Worm (Caenorhabditis elegans) whole organism, L4 larva: ENCODE measurements around the gene B0416.3.

Source experiments
- F49E8.2 ChIP-seq: sonication (generic microtip); optimal IDR thresholded peaks from 2 replicates; lab custom pipeline; 2016; ENCODE audit warnings: missing compliant biosample characterization, mild to moderate bottlenecking, missing genetic modification characterization, borderline replicate concordance
- T20F7.1 ChIP-seq: fragments of 200-800 bp; sonication (Bioruptor generic); optimal IDR thresholded peaks from 2 replicates; lab custom pipeline; 2018; ENCODE audit warnings: mild to moderate bottlenecking, missing genetic modification characterization, missing compliant biosample characterization
- T26A8.4 ChIP-seq: fragments of 200-800 bp; sonication (Bioruptor generic); IDR thresholded peaks from 2 replicates; pipeline ENCODE4 v1.3.6; 2022; ENCODE audit warnings: missing genetic modification characterization, missing compliant biosample characterization
- aly-2 ChIP-seq: sonication (generic microtip); optimal IDR thresholded peaks from 2 replicates; lab custom pipeline; 2018; ENCODE audit warnings: missing biosample characterization, missing genetic modification characterization
- ama-1 ChIP-seq: fragments of 150-350 bp; optimal IDR thresholded peaks from 2 replicates; lab custom pipeline; 2014; ENCODE audit warnings: inconsistent platforms, mixed read lengths
- attf-4 ChIP-seq: sonication (generic microtip); optimal IDR thresholded peaks from 3 replicates; lab custom pipeline; 2017; ENCODE audit warnings: missing biosample characterization, missing genetic modification characterization
- ceh-20 ChIP-seq: fragments of 200-800 bp; sonication (Bioruptor generic); IDR thresholded peaks from 2 replicates; pipeline ENCODE4 v1.3.6; 2022; ENCODE audit warnings: missing genetic modification reagents, missing genetic modification characterization, missing compliant biosample characterization
- daf-16 ChIP-seq, 3 experiments: sonication (generic microtip); optimal IDR thresholded peaks; 2 replicates each; lab custom pipeline; 2016 to 2017; ENCODE audit warnings: missing genetic modification characterization in 3 of 3, missing genetic modification reagents in 3 of 3, mild to moderate bottlenecking in 2 of 3, missing compliant biosample characterization in 2 of 3, missing biosample characterization in 1 of 3, moderate library complexity in 1 of 3
- dmd-6 ChIP-seq: fragments of 200-800 bp; sonication (Bioruptor generic); IDR thresholded peaks from 2 replicates; pipeline ENCODE4 v1.3.6; 2022; ENCODE audit warnings: missing genetic modification reagents, missing genetic modification characterization, missing compliant biosample characterization
- dve-1 ChIP-seq: sonication (generic microtip); optimal IDR thresholded peaks from 2 replicates; lab custom pipeline; 2017; ENCODE audit warnings: antibody characterized with exemption, mild to moderate bottlenecking, missing genetic modification characterization, missing compliant biosample characterization; ENCODE audit not compliant: insufficient read depth
- fos-1 ChIP-seq: fragments of 150-350 bp; optimal IDR thresholded peaks from 2 replicates; lab custom pipeline; 2014; ENCODE audit warnings: missing biosample characterization, missing genetic modification characterization
- gei-8 ChIP-seq: fragments of 200-800 bp; sonication (Bioruptor generic); optimal IDR thresholded peaks from 2 replicates; lab custom pipeline; 2018; ENCODE audit warnings: mild to moderate bottlenecking, missing genetic modification characterization, missing compliant biosample characterization
- hlh-11 ChIP-seq: fragments of 200-800 bp; sonication (Bioruptor generic); optimal IDR thresholded peaks from 2 replicates; lab custom pipeline; 2018; ENCODE audit warnings: mild to moderate bottlenecking, missing genetic modification characterization, missing compliant biosample characterization
- hlh-30 ChIP-seq: sonication (generic microtip); optimal IDR thresholded peaks from 2 replicates; lab custom pipeline; 2017; ENCODE audit warnings: antibody characterized with exemption, mild to moderate bottlenecking, missing genetic modification characterization, missing compliant biosample characterization; ENCODE audit not compliant: insufficient read depth
- jun-1 ChIP-seq: fragments of 150-350 bp; optimal IDR thresholded peaks from 2 replicates; lab custom pipeline; 2014; ENCODE audit warnings: missing biosample characterization, missing genetic modification reagents, missing genetic modification characterization
- lim-7 ChIP-seq: fragments of 200-800 bp; sonication (Bioruptor generic); IDR thresholded peaks from 2 replicates; pipeline ENCODE4 v1.3.6; 2022; ENCODE audit warnings: missing genetic modification characterization, missing compliant biosample characterization
- lin-1 ChIP-seq: fragments of 200-800 bp; sonication (Bioruptor generic); IDR thresholded peaks from 2 replicates; pipeline ENCODE4 v1.3.6; 2022; ENCODE audit warnings: missing genetic modification reagents, missing genetic modification characterization, missing compliant biosample characterization
- lin-13 ChIP-seq: fragments of 150-350 bp; optimal IDR thresholded peaks from 2 replicates; lab custom pipeline; 2014; ENCODE audit warnings: missing biosample characterization, missing genetic modification reagents, missing genetic modification characterization
- lin-38 ChIP-seq: fragments of 200-800 bp; sonication (Bioruptor generic); IDR thresholded peaks from 2 replicates; pipeline ENCODE4 v1.3.6; 2022; ENCODE audit warnings: missing genetic modification reagents, missing genetic modification characterization, missing compliant biosample characterization
- lsy-2 ChIP-seq, 2 experiments: fragments of 150-350 bp in 1 of 2; sonication (generic microtip) in 1 of 2; optimal IDR thresholded peaks; 2 replicates each; lab custom pipeline; 2014 to 2017; ENCODE audit warnings: missing biosample characterization in 2 of 2, missing genetic modification characterization in 2 of 2
- madf-5 ChIP-seq, 2 experiments: fragments of 200-800 bp; sonication (Bioruptor generic); IDR thresholded peaks; 2 replicates each; pipeline ENCODE4 v1.3.6; 2022; ENCODE audit warnings: missing compliant biosample characterization in 2 of 2, missing genetic modification characterization in 2 of 2
- madf-9 ChIP-seq: fragments of 200-800 bp; sonication (Bioruptor generic); conservative IDR thresholded peaks from 2 replicates; pipeline ENCODE4 v1.3.6; 2022; ENCODE audit warnings: missing genetic modification reagents, missing genetic modification characterization, missing compliant biosample characterization
- mdl-1 ChIP-seq, 2 experiments: fragments of 150-350 bp in 1 of 2; sonication (generic microtip) in 1 of 2; optimal IDR thresholded peaks; 2 replicates each; lab custom pipeline; 2014 to 2017; ENCODE audit warnings: missing biosample characterization in 2 of 2, missing genetic modification characterization in 2 of 2
- mdt-29 ChIP-seq: fragments of 200-800 bp; sonication (Bioruptor generic); IDR thresholded peaks from 2 replicates; pipeline ENCODE4 v1.3.6; 2022; ENCODE audit warnings: missing genetic modification reagents, missing genetic modification characterization, missing compliant biosample characterization
- mep-1 ChIP-seq: fragments of 150-350 bp; sonication (generic microtip); optimal IDR thresholded peaks from 3 replicates; lab custom pipeline; 2014; ENCODE audit warnings: missing biosample characterization, missing genetic modification characterization
- mes-2 ChIP-seq: sonication (generic microtip); optimal IDR thresholded peaks from 2 replicates; lab custom pipeline; 2016; ENCODE audit warnings: missing genotype, mild to moderate bottlenecking, missing genetic modification characterization, missing compliant biosample characterization; ENCODE audit not compliant: poor library complexity, severe bottlenecking
- mxl-2 ChIP-seq: fragments of 200-800 bp; sonication (Bioruptor generic); conservative IDR thresholded peaks from 2 replicates; pipeline ENCODE4 v1.3.6; 2022; ENCODE audit warnings: missing genetic modification reagents, missing genetic modification characterization, missing compliant biosample characterization
- mxl-3 ChIP-seq: fragments of 200-800 bp; sonication (Bioruptor generic); optimal IDR thresholded peaks from 2 replicates; lab custom pipeline; 2018; ENCODE audit warnings: mild to moderate bottlenecking, missing genetic modification characterization, missing compliant biosample characterization
- nhr-10 ChIP-seq: fragments of 150-350 bp; optimal IDR thresholded peaks from 2 replicates; lab custom pipeline; 2014; ENCODE audit warnings: missing biosample characterization, missing genetic modification characterization
- nhr-102 ChIP-seq: sonication (generic microtip); optimal IDR thresholded peaks from 2 replicates; lab custom pipeline; 2016; ENCODE audit warnings: mild to moderate bottlenecking, missing genetic modification characterization, moderate library complexity, missing compliant biosample characterization
- nhr-111 ChIP-seq: fragments of 200-800 bp; sonication (Bioruptor generic); optimal IDR thresholded peaks from 2 replicates; lab custom pipeline; 2018; ENCODE audit warnings: mild to moderate bottlenecking, missing genetic modification characterization, missing compliant biosample characterization
- nhr-237 ChIP-seq: sonication (generic microtip); optimal IDR thresholded peaks from 2 replicates; lab custom pipeline; 2017; ENCODE audit warnings: missing biosample characterization, missing genetic modification characterization
- nhr-28 ChIP-seq: fragments of 150-350 bp; optimal IDR thresholded peaks from 2 replicates; lab custom pipeline; 2014; ENCODE audit warnings: missing biosample characterization, missing genetic modification characterization
- nhr-48 ChIP-seq: sonication (generic microtip); optimal IDR thresholded peaks from 2 replicates; lab custom pipeline; 2016; ENCODE audit warnings: mild to moderate bottlenecking, missing genetic modification characterization, missing compliant biosample characterization
- nhr-76 ChIP-seq: fragments of 150-350 bp; optimal IDR thresholded peaks from 2 replicates; lab custom pipeline; 2014; ENCODE audit warnings: missing biosample characterization, missing genetic modification characterization
- nhr-77 ChIP-seq: fragments of 150-350 bp; optimal IDR thresholded peaks from 2 replicates; lab custom pipeline; 2014; ENCODE audit warnings: missing biosample characterization, missing genetic modification characterization
- pha-4 ChIP-seq, 2 experiments: fragments of 150-350 bp in 1 of 2; fragments of 200-800 bp in 1 of 2; sonication (Bioruptor generic) in 1 of 2; IDR thresholded peaks in 1 of 2; optimal IDR thresholded peaks in 1 of 2; 2 replicates each; pipeline versions ENCODE4 v1.3.6 to Lab custom; 2014 to 2022; ENCODE audit warnings: missing genetic modification characterization in 2 of 2, missing genetic modification reagents in 2 of 2, missing biosample characterization in 1 of 2, missing compliant biosample characterization in 1 of 2
- php-3 ChIP-seq: fragments of 200-800 bp; sonication (Bioruptor generic); IDR thresholded peaks from 2 replicates; pipeline ENCODE4 v1.3.6; 2022; ENCODE audit warnings: missing genetic modification reagents, missing genetic modification characterization, missing compliant biosample characterization
- snpc-4 ChIP-seq: fragments of 150-350 bp; optimal IDR thresholded peaks from 2 replicates; lab custom pipeline; 2014; ENCODE audit warnings: missing biosample characterization, missing genetic modification characterization
- spr-3 ChIP-seq: fragments of 200-800 bp; sonication (Bioruptor generic); optimal IDR thresholded peaks from 2 replicates; lab custom pipeline; 2018; ENCODE audit warnings: mild to moderate bottlenecking, missing genetic modification characterization, missing compliant biosample characterization
- tag-97 ChIP-seq: fragments of 200-800 bp; sonication (Bioruptor generic); IDR thresholded peaks from 2 replicates; pipeline ENCODE4 v1.3.6; 2022; ENCODE audit warnings: missing genetic modification characterization, missing compliant biosample characterization
- tra-1 ChIP-seq: fragments of 200-800 bp; sonication (Bioruptor generic); IDR thresholded peaks from 2 replicates; pipeline ENCODE4 v1.3.6; 2022; ENCODE audit warnings: missing genetic modification reagents, missing genetic modification characterization, missing compliant biosample characterization
- unc-130 ChIP-seq: sonication (generic microtip); optimal IDR thresholded peaks from 2 replicates; lab custom pipeline; 2016; ENCODE audit warnings: missing genetic modification reagents, missing genetic modification characterization, missing compliant biosample characterization
- vab-7 ChIP-seq: fragments of 200-800 bp; sonication (Bioruptor generic); IDR thresholded peaks from 2 replicates; pipeline ENCODE4 v1.3.6; 2022; ENCODE audit warnings: missing genetic modification reagents, missing genetic modification characterization, missing compliant biosample characterization
- zfp-3 ChIP-seq: fragments of 200-800 bp; sonication (Bioruptor generic); conservative IDR thresholded peaks from 2 replicates; pipeline ENCODE4 v1.3.6; 2022; ENCODE audit warnings: missing genetic modification reagents, missing genetic modification characterization, missing compliant biosample characterization
- zip-2 ChIP-seq: fragments of 150-350 bp; optimal IDR thresholded peaks from 2 replicates; lab custom pipeline; 2014; ENCODE audit warnings: missing biosample characterization, missing genetic modification characterization
- ztf-11 ChIP-seq: fragments of 150-350 bp; optimal IDR thresholded peaks from 2 replicates; lab custom pipeline; 2014; ENCODE audit warnings: missing biosample characterization, missing genetic modification characterization

The B0416.3 gene

DNA sequence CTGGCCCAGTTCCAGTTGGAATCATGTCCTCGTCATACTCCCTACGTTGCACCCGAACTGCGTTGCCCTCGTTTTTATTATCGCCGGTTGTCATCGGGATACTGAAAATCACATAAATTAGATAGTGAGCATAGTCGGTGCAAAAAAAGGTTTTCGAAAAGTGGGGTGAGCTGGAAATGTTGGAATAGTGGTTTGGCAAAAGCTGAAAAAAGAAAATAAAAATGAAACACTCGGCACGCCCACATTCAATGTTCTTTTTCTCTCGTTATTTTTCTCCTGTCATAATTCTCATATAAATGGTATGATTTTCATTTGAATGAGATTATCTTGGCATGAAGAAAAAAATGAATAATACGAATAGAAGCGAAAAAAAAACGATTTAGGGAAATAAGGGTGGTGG, 27.2 kb upstream of the B0416.3 start, which contains the start of gene F18G5.6:
Gene F18G5.6 (minus strand): TSS at position 101 of the 400 bp plus-strand sequence.
- TF ChIP-seq spr-3 (GFP tag; lab: Kevin White, UChicago) = no peak
- 0 out of 2 replicates have a peak, but pooled peaks have one; percentile 12 for TF ChIP-seq lim-7

DNA sequence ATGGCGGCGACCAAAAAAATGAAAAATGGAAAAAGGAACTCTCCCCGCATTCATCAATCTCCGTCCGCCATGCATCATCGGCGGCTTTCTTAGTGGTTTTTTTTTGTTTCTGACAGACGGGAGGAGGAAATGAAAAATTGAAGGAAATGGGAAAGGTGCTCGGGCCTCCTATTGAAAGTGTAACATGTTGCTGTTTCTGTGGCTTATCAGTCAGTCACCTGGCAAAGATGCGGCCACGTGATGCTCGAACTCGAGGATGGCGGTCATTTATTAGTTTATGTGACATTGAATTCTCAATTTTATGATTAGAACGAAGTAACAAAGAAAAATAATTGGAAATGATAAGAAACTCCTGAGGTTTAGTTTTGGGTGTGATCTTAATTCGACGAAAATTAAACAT, 26.8 kb upstream of the B0416.3 start:
- no peak for TF ChIP-seq jun-1 (tag; lab: Kevin White, UChicago)
- peak; percentile 76 for TF ChIP-seq tra-1 (GFP tag; lab: Robert Waterston, UW)
- TF ChIP-seq ztf-11 (tag; lab: Kevin White, UChicago) = no peak
- peak; percentile 82 for TF ChIP-seq ceh-20 (GFP tag; lab: Robert Waterston, UW)
- TF ChIP-seq lin-38 (GFP tag; lab: Robert Waterston, UW) = peak; percentile 29; the same call in 1 of the 2 replicates
- peak; percentile 17 for TF ChIP-seq lin-13 (GFP tag; lab: Kevin White, UChicago)
- TF ChIP-seq dve-1 (tag; lab: Kevin White, UChicago) = peak; percentile 90
- peak in 1 of 2 experiments; percentile 60 for TF ChIP-seq mdl-1 (tag; optimal IDR thresholded peaks at IDR 0.05; lab: Kevin White, UChicago)
- peak; percentile 12 for TF ChIP-seq nhr-10 (tag; lab: Kevin White, UChicago)
- no peak for TF ChIP-seq fos-1 (tag; lab: Kevin White, UChicago)
- peak; percentile 16 for TF ChIP-seq zip-2 (tag; lab: Kevin White, UChicago)
- TF ChIP-seq mdt-29 (GFP tag; lab: Robert Waterston, UW) = peak; percentile 55; the same call in 1 of the 2 replicates
- TF ChIP-seq hlh-30 (tag; lab: Kevin White, UChicago) = peak; percentile 94
- no peak for TF ChIP-seq nhr-237 (tag; lab: Kevin White, UChicago)
- TF ChIP-seq dmd-6 (GFP tag; lab: Robert Waterston, UW) = peak; percentile 93
- peak; percentile 77 for TF ChIP-seq nhr-77 (tag; lab: Kevin White, UChicago)
- TF ChIP-seq mxl-3 (GFP tag; lab: Kevin White, UChicago) = no peak
- no peak for TF ChIP-seq gei-8 (GFP tag; lab: Kevin White, UChicago)
- TF ChIP-seq daf-16 (GFP tag; optimal IDR thresholded peaks at IDR 0.05; lab: Kevin White, UChicago) = peak; percentile 5 to 18
- peak; percentile 91 for TF ChIP-seq daf-16 (tag; optimal IDR thresholded peaks at IDR 0.05; lab: Kevin White, UChicago)
- 0 out of 2 replicates have a peak, but pooled peaks have one; percentile 53 for TF ChIP-seq tag-97
- peak; percentile 50 for TF ChIP-seq mes-2 (tag; lab: Kevin White, UChicago)
- TF ChIP-seq nhr-76 = no peak
- TF ChIP-seq mep-1 = peak; percentile 57
- no peak for TF ChIP-seq attf-4 (tag; lab: Kevin White, UChicago)
- TF ChIP-seq php-3 (GFP tag; lab: Robert Waterston, UW) = peak; percentile 98
- peak; percentile 37; the same call in 1 of the 2 replicates for TF ChIP-seq lim-7
- TF ChIP-seq vab-7 (GFP tag; lab: Robert Waterston, UW) = no peak
- TF ChIP-seq F49E8.2 (tag; lab: Kevin White, UChicago) = no peak
- TF ChIP-seq hlh-11 (tag; lab: Kevin White, UChicago) = peak; percentile 94
- TF ChIP-seq madf-9 (GFP tag; lab: Robert Waterston, UW) = 0 out of 2 replicates have a peak, but pooled peaks have one; percentile 27
- TF ChIP-seq mxl-2 (GFP tag; lab: Robert Waterston, UW) = 0 out of 2 replicates have a peak, but pooled peaks have one; percentile 25
- 0 out of 2 replicates have a peak, but pooled peaks have one; percentile 38 for TF ChIP-seq zfp-3
- peak in 1 of 2 experiments; percentile 43 for TF ChIP-seq lsy-2 (tag; optimal IDR thresholded peaks at IDR 0.05; lab: Kevin White, UChicago)
- TF ChIP-seq nhr-28 (tag; lab: Kevin White, UChicago) = peak; percentile 79
- peak; percentile 61 for TF ChIP-seq nhr-102
- TF ChIP-seq unc-130 (GFP tag; lab: Kevin White, UChicago) = no peak
- peak; percentile 2 for TF ChIP-seq ama-1 (lab: Kevin White, UChicago)
- TF ChIP-seq nhr-111 (GFP tag; lab: Kevin White, UChicago) = no peak
- TF ChIP-seq lin-1 = peak; percentile 72
- peak; percentile 32 for TF ChIP-seq nhr-48
- TF ChIP-seq madf-5 (GFP tag; IDR thresholded peaks at IDR 0.05; lab: Robert Waterston, UW) = no peak
- TF ChIP-seq T26A8.4 (GFP tag; lab: Robert Waterston, UW) = 0 out of 2 replicates have a peak, but pooled peaks have one; percentile 31
- TF ChIP-seq T20F7.1 = peak; percentile 8
- TF ChIP-seq pha-4 (GFP tag; IDR thresholded peaks at IDR 0.05; lab: Robert Waterston, UW) = peak; percentile 56; the same call in 1 of the 2 replicates
- TF ChIP-seq pha-4 (tag; optimal IDR thresholded peaks at IDR 0.05; lab: Kevin White, UChicago) = no peak
- TF ChIP-seq snpc-4 (tag; lab: Kevin White, UChicago) = no peak
- TF ChIP-seq aly-2 = no peak
